Worm (Caenorhabditis elegans) whole organism, L2 larva: ENCODE measurements around the gene F45E10.2.

Experiments
- C34F6.9 ChIP-seq: fragments of 150-350 bp; optimal IDR thresholded peaks from 2 replicates; lab custom pipeline; 2014; ENCODE audit warnings: missing biosample characterization, missing genetic modification characterization
- R02D3.7 ChIP-seq: fragments of 150-350 bp; optimal IDR thresholded peaks from 2 replicates; lab custom pipeline; 2014; ENCODE audit warnings: missing biosample characterization, missing genetic modification characterization
- alr-1 ChIP-seq: fragments of 150-350 bp; optimal IDR thresholded peaks from 2 replicates; lab custom pipeline; 2014; ENCODE audit warnings: missing biosample characterization, missing genetic modification characterization
- ama-1 ChIP-seq: fragments of 150-350 bp; optimal IDR thresholded peaks from 2 replicates; lab custom pipeline; 2018; ENCODE audit warnings: inconsistent platforms
- ceh-16 ChIP-seq: fragments of 150-350 bp; optimal IDR thresholded peaks from 2 replicates; lab custom pipeline; 2014; ENCODE audit warnings: missing biosample characterization, missing genetic modification characterization
- elt-3 ChIP-seq: sonication (generic microtip); optimal IDR thresholded peaks from 2 replicates; lab custom pipeline; 2017; ENCODE audit warnings: missing biosample characterization, missing genetic modification characterization
- lsy-2 ChIP-seq, 2 experiments: fragments of 150-350 bp in 1 of 2; sonication (generic microtip) in 1 of 2; optimal IDR thresholded peaks; 2 replicates each; lab custom pipeline; 2014 to 2017; ENCODE audit warnings: missing biosample characterization in 2 of 2, missing genetic modification characterization in 2 of 2
- nhr-11 ChIP-seq: fragments of 150-350 bp; optimal IDR thresholded peaks from 2 replicates; lab custom pipeline; 2014; ENCODE audit warnings: missing biosample characterization, missing genetic modification characterization
- nhr-237 ChIP-seq: fragments of 150-350 bp; optimal IDR thresholded peaks from 2 replicates; lab custom pipeline; 2014; ENCODE audit warnings: missing biosample characterization, missing genetic modification characterization
- unc-39 ChIP-seq: fragments of 150-350 bp; optimal IDR thresholded peaks from 2 replicates; lab custom pipeline; 2014; ENCODE audit warnings: missing biosample characterization, missing genetic modification characterization
- unc-62 ChIP-seq: fragments of 150-350 bp; optimal IDR thresholded peaks from 2 replicates; lab custom pipeline; 2014; ENCODE audit warnings: missing biosample characterization, missing genetic modification reagents, missing genetic modification characterization
- zag-1 ChIP-seq: fragments of 150-350 bp; optimal IDR thresholded peaks from 2 replicates; lab custom pipeline; 2014; ENCODE audit warnings: missing biosample characterization, missing genetic modification characterization
- ztf-11 ChIP-seq: sonication (generic microtip); optimal IDR thresholded peaks from 2 replicates; lab custom pipeline; 2017; ENCODE audit warnings: missing biosample characterization, missing genetic modification characterization
- ztf-4 ChIP-seq: fragments of 150-350 bp; optimal IDR thresholded peaks from 2 replicates; lab custom pipeline; 2014; ENCODE audit warnings: missing biosample characterization, missing genetic modification characterization

DNA sequence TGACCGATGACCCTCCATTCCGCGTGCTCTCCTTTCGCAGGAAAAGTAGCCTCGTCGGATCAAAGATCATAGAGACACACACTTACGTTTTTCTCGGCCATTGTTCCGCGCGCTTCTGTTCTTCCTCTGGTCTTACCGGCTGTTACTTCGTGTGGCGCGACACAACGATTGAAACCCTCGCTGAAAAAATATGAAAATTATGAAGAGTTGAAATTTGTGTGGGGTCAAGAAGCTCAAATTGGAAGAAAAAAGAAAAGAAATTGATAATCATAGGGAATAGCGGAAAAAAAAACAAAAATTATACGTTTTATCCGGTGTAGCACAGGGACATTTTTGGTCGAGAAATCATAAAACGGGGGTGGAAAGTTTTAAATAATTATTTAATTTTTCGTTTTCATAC, 14.1 kb downstream of the F45E10.2 start, which contains the start of gene cey-1:
- TF ChIP-seq nhr-237 (tag; lab: Kevin White, UChicago), result no peak
- no peak for TF ChIP-seq C34F6.9 (tag; lab: Kevin White, UChicago)
- TF ChIP-seq unc-62, result no peak
- TF ChIP-seq ama-1 (lab: Kevin White, UChicago), result no peak
- TF ChIP-seq unc-39 (tag; lab: Kevin White, UChicago), result no peak
- TF ChIP-seq ceh-16 (tag; lab: Kevin White, UChicago), result no peak
- no peak for TF ChIP-seq zag-1 (tag; lab: Kevin White, UChicago)
- TF ChIP-seq R02D3.7 (tag; lab: Kevin White, UChicago), result no peak
- TF ChIP-seq elt-3, result no peak
- no peak for TF ChIP-seq ztf-11 (tag; lab: Kevin White, UChicago)
- no peak for TF ChIP-seq ztf-4 (tag; lab: Kevin White, UChicago)
- TF ChIP-seq lsy-2 (tag; optimal IDR thresholded peaks at IDR 0.05; lab: Kevin White, UChicago), result no peak
- no peak for TF ChIP-seq alr-1 (tag; lab: Kevin White, UChicago)
- no peak for TF ChIP-seq nhr-11
